Fruit fly (Drosophila melanogaster) Kc167 (cell line): ENCODE results near the gene CG5292.

ENCODE experiments used
- Myc ChIP-seq: fragments of >200 bp; optimal IDR thresholded peaks from 2 replicates; lab custom pipeline; 2017; ENCODE audit warnings: missing external identifiers
- Sin3A ChIP-seq: fragments of >200 bp; optimal IDR thresholded peaks from 2 replicates; lab custom pipeline; 2018; ENCODE audit warnings: missing external identifiers
- h ChIP-seq: fragments of >200 bp; optimal IDR thresholded peaks from 3 replicates; lab custom pipeline; 2018; ENCODE audit warnings: missing external identifiers
- insv ChIP-seq: fragments of >200 bp; optimal IDR thresholded peaks from 3 replicates; lab custom pipeline; 2018; ENCODE audit warnings: missing external identifiers
- psq ChIP-seq: fragments of >200 bp; optimal IDR thresholded peaks from 2 replicates; lab custom pipeline; 2017; ENCODE audit warnings: missing external identifiers
- ttk ChIP-seq: sonication (Bioruptor generic); optimal IDR thresholded peaks from 2 replicates; lab custom pipeline; 2017; ENCODE audit warnings: missing external identifiers

CG5292 gene

DNA sequence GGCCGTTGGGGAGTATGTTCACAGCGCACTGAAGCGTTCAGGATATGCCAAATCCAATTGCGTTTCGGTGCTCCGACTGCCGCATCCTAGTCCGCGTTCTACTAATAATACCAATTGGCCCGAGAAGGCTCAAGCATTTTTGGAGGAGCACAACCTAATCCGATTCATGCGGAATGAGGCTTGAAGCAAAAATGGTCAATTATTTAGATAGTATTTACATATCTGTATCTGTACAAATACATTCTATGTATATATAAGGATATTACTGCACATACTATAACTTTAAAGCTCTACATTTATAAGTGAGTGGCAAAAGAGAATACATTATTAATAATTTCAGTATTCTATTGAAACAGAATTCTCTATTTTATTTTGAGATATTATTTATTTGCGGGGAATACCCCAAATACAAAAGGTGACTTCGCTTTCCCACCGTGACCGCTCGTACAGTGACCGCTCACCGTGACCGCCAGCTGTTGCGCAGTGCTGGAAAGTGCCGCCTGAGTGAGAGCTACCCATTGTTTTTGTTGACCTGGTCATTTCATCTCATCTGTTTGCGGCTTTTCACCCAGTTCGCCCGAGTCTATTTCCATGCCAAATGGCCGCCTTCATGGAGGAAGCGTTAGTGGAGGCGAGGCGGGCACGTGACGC is at the start of gene CG5292:
TSS of gene CG5292 (plus strand) at position 486 of the 651 bp plus-strand sequence.
- TF ChIP-seq ttk (no peak), insv (lab: Kevin White, UChicago) (no peak), h (lab: Kevin White, UChicago) (no peak), psq (no peak), Sin3A (lab: Kevin White, UChicago) (no peak)

DNA sequence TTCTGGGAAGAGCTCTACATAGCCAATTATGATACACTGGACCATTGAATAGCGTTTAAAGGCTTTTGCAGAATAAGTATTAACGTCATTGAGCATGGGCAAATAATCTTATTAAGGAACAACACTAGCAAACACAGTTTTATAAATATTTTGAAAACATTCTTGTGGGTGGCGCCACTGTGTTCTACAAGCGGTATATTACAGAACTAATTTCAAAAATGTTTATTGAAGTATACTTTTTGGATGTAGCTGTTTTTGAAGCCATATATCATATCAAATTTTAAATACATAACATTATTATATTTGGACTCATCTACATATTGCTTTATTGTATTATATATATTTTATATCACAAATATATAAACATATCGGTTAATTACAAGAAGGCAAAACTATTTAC is 42.8 kb upstream of the CG5292 start:
- TF ChIP-seq ttk (no peak), Myc (lab: Kevin White, UChicago) (no peak), Sin3A (lab: Kevin White, UChicago) (no peak), h (lab: Kevin White, UChicago) (no peak), insv (lab: Kevin White, UChicago) (no peak), psq (no peak)

DNA sequence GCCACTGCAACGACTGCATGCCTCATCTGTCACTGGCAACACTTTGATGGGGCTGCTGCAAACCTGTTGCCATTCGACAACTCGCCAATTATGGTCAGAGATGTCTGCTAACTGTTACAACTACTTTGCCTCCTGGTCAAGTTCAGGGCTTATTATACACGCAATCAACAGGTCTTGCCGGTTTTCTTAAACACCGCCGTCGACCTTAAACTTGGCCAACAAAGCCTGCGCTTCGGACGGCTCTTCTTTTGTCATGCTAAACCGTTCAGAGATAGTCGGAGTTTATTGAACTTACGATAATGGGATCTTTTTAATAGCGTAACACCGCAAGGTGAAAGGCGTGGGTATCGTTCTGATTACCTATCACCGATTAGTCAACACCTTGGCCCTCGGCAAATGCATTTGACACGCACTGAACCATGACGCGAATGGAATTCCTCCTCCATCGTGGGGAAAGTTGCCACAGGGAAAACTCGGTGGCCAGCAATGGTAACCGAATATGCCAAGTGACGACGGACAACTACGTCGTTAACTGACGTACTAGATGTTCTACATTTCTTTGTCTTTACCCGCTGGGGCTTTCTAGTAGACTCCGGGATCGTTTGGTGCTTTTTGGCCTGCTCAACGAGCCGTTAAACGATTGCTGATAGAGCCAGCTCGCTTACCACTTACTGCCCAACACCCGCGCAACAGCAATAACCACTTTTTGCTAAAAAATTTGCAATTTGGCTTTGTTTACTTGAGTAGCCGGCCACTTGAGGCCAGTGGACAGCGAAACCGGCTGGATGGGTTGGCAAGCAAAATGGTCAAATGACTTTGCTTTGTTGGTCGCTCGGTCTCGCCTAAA is 40.6 kb upstream of the CG5292 start:
- TF ChIP-seq insv (lab: Kevin White, UChicago): no peak
- TF ChIP-seq Myc (lab: Kevin White, UChicago): no peak
- TF ChIP-seq ttk: no peak
- TF ChIP-seq psq: no peak
- no peak for TF ChIP-seq Sin3A (lab: Kevin White, UChicago)
- no peak for TF ChIP-seq h (lab: Kevin White, UChicago)

DNA sequence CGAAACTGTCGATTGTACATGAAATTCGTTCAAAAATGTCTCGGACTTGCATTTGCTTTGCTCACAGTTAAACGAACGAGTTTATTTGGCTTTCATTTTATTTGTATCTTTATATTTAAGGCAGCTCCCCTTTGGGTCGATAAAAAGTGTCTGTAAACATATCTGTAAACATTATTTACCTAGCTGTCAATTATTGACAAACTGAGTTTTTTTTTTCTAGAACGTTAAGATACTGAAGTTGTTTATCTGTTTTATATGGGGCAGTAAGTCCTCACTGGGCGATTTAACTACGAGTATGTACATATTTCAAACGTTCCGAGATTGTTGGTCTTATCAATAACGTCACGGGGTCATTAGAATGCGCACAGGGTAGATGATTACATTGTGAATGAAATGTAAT is 36.0 kb upstream of the CG5292 start:
- TF ChIP-seq Sin3A (lab: Kevin White, UChicago) (no peak), ttk (no peak), h (lab: Kevin White, UChicago) (no peak), Myc (lab: Kevin White, UChicago) (no peak), insv (lab: Kevin White, UChicago) (no peak), psq (no peak)

DNA sequence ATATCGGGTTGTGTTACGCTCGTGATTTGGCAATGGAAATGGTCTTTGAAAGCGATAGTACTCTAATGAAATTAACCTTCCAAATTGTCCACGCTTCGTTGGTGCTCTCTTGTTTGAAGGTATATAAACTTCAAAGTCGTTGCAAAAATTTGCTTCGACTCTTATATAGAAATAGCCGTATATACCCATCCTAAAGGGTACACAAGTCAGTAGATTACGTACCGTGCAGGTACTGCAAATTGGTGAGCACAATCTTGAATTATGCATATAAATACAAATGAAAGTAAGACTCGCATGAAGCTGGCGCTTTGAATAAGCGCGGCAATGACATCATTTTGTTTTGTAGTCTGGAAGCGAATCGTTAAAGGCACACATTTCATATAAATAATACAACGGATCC is 35.4 kb upstream of the CG5292 start:
- no peak for TF ChIP-seq h (lab: Kevin White, UChicago)
- no peak for TF ChIP-seq ttk
- TF ChIP-seq Myc (lab: Kevin White, UChicago): no peak
- TF ChIP-seq Sin3A (lab: Kevin White, UChicago): no peak
- TF ChIP-seq psq: no peak
- no peak for TF ChIP-seq insv (lab: Kevin White, UChicago)

DNA sequence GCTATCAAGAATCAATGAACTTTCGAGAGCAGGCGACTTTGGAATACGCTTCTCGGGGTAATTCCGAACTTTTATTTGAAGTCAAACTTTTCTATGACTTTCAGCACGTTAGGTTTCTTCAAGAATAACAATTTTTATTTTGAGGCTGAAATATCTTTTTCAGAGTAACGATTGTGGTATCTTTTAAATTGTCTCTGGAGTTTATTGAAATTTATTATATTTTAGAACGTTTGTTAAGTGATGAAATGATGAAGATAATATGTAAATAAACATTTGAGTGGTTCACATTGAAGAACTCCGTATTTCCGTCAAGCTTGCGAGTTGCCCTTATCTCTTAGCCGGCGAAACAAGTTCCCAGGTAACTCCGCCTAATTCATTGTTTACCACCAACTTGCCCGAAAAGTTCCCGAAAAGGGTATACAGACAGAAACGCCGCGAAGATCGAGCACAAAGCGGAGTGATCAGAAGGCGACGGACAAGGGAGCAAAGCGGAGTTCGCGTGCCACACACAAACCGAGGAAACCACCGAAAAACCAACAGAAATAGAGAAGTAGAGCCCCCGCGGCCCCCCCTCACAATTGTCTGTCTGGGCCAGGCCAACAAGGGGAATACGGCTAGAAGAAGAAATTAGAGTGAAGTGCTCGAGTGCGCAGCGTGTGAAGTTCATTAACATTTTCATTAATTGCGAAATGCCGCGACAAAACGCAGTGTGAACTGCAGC is 33.9 kb upstream of the CG5292 start:
- TF ChIP-seq Sin3A (lab: Kevin White, UChicago) (no peak), insv (lab: Kevin White, UChicago) (no peak), Myc (lab: Kevin White, UChicago) (no peak), ttk (no peak), h (lab: Kevin White, UChicago) (no peak), psq (no peak)

DNA sequence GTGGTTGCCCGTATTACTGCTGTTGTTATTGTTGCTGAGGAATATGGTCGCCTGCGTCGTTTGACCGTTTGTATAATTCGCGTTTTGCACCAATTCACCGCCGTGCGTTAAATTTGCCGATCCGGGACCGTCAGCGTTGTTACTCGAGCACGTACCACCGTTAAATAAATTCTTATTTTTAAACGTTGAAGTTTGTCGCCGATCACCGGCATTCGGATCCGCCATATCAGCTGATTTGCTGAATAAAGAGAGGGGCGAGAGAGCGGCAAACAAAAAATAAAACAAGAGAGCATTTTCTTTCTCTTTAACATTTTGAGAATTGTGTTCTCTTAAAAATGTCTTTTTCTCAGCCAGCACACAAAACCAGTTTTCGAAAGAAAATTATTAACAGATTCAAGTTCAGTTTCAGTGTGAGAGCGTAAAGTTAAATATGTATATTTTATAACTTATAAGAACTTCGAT is 32.7 kb upstream of the CG5292 start:
- TF ChIP-seq psq: no peak
- no peak for TF ChIP-seq Myc (lab: Kevin White, UChicago)
- no peak for TF ChIP-seq Sin3A (lab: Kevin White, UChicago)
- TF ChIP-seq h (lab: Kevin White, UChicago): no peak
- no peak for TF ChIP-seq insv (lab: Kevin White, UChicago)
- no peak for TF ChIP-seq ttk

DNA sequence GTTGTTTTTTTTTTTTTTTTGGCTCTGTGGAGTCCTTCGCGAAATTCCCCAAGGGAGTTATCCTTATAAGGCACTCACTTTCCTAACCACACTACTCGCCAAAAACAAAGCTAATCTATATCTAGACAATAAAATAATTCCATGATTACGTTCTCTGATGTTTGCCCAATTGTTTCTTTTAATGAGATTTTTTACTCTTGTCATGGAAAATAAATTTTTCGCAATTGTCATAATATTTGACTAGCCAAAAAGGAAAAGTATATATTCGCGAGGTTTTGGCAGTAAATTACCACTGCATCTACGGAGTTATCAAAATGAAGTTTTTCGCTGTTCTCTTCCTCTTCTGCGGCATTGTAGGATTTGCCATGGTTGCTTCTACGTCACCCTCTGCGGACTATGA is 31.5 kb upstream of the CG5292 start, which contains the start of gene CG34278:
TSS of gene CG34278 (plus strand) at position 301 of the 400 bp plus-strand sequence.
- TF ChIP-seq insv (lab: Kevin White, UChicago): no peak

DNA sequence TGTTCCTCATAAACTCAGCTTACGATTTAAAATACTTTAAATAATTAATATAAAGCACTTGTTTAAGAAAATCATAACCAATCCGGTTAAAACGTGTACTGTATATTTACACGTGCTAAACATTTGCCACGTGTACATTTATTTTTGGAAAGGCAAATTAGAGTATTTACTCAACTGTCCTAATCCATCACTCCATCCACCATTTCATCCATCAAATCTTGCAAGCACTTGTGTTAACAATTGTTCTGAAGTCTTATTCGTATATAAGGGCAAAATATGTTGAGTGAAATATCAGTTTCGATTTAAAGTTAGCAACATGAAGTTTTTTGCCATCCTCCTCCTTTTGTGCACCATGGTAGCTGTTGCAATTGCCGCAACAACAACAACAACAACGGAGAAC is 30.4 kb upstream of the CG5292 start, which contains the start of gene CG42779:
TSS of gene CG42779 (plus strand) at position 301 of the 400 bp plus-strand sequence.
- no peak for TF ChIP-seq h (lab: Kevin White, UChicago)
- TF ChIP-seq Myc (lab: Kevin White, UChicago): no peak
- TF ChIP-seq psq: no peak
- TF ChIP-seq Sin3A (lab: Kevin White, UChicago): no peak

DNA sequence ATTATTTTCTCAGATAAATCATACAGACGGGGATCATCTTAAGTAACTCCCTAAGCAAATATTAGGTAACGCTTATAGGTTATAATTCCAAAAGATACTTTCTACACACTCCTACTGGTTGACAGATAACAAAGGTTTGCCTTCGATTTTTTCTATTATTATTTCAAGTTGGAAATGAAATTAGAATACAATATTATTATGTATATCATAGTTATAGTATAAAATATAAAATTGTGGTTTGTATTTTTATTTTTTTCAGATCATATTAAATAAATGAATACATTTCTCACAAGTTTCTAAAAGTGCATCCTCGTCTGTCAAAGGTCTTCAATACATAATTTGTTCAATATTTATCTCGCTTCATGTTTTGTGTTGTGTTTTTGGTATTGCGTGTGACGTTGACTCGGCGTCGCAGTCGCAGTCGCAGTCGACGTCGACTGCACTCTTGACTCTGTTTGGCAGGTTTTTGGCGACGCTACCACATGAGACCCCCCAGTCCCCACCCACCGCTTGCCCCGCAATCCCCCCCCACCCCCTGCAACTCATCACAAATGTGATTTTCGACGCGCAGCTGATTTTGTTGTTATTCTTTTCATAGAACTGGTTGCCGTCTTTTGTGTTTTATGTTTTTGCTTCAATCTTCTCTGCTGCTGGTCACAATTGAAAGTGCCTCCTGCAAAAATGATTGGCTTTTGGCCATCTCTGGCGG is 28.7 kb upstream of the CG5292 start:
- TF ChIP-seq psq: no peak
- no peak for TF ChIP-seq insv (lab: Kevin White, UChicago)
- no peak for TF ChIP-seq Sin3A (lab: Kevin White, UChicago)
- no peak for TF ChIP-seq ttk
- no peak for TF ChIP-seq h (lab: Kevin White, UChicago)
- TF ChIP-seq Myc (lab: Kevin White, UChicago): no peak

DNA sequence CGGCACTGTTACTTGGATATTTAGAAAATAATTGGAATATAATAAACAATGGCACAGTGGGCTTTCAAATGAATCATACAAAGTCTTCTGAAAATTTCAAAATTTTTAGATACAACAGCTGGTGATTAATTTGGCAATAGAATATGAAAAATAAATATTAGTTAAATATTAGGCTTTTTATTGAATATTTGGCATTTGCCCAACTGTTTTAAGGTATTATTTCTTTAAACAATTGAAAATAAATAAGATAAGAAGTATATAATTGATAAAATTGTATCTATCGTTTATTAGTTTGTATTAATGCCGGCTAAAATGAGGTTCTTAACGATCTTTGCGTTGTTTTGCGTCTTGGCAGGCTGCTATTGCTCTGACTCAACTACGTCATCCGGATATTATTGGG is 27.5 kb upstream of the CG5292 start, which contains the start of gene CG45079:
TSS of gene CG45079 (plus strand) at position 301 of the 400 bp plus-strand sequence.
- TF ChIP-seq psq: no peak
- TF ChIP-seq Myc (lab: Kevin White, UChicago): no peak
- TF ChIP-seq h (lab: Kevin White, UChicago): no peak
- no peak for TF ChIP-seq insv (lab: Kevin White, UChicago)
- no peak for TF ChIP-seq ttk
- no peak for TF ChIP-seq Sin3A (lab: Kevin White, UChicago)
